Worm (Caenorhabditis elegans): ENCODE data around the gene srj-14.

ce11 chrV:7364951-7365350 is 4.6 kb upstream of the srj-14 start, which contains the start of gene exc-13:
- TF ChIP-seq rcor-1 (GFP tag; IDR thresholded peaks at IDR 0.05) (no peak), bed-2 (GFP tag; IDR thresholded peaks at IDR 0.05) (no peak), attf-5 (GFP tag; optimal IDR thresholded peaks at IDR 0.05) (no peak)

All from whole organism, young adult.